Worm (Caenorhabditis elegans) whole organism, L2 larva: ENCODE data around the gene pkc-2.

Source experiments
- C34F6.9 ChIP-seq: fragments of 150-350 bp; optimal IDR thresholded peaks from 2 replicates; lab custom pipeline; 2014; ENCODE audit warnings: missing biosample characterization, missing genetic modification characterization
- F13H6.1 ChIP-seq: sonication (generic microtip); optimal IDR thresholded peaks from 2 replicates; lab custom pipeline; 2016; ENCODE audit warnings: missing genetic modification characterization, missing compliant biosample characterization
- R02D3.7 ChIP-seq: fragments of 150-350 bp; optimal IDR thresholded peaks from 2 replicates; lab custom pipeline; 2014; ENCODE audit warnings: missing biosample characterization, missing genetic modification characterization
- Y55F3AM.14 ChIP-seq: fragments of 200-800 bp; sonication (Bioruptor generic); optimal IDR thresholded peaks from 2 replicates; lab custom pipeline; 2018; ENCODE audit warnings: mild to moderate bottlenecking, missing genetic modification characterization, missing compliant biosample characterization
- ZK546.5 ChIP-seq: sonication (generic microtip); optimal IDR thresholded peaks from 2 replicates; lab custom pipeline; 2017; ENCODE audit warnings: missing biosample characterization, missing genetic modification characterization
- alr-1 ChIP-seq: fragments of 150-350 bp; optimal IDR thresholded peaks from 2 replicates; lab custom pipeline; 2014; ENCODE audit warnings: missing biosample characterization, missing genetic modification characterization
- ama-1 ChIP-seq: fragments of 150-350 bp; optimal IDR thresholded peaks from 2 replicates; lab custom pipeline; 2018; ENCODE audit warnings: inconsistent platforms
- blmp-1 ChIP-seq: sonication (generic microtip); optimal IDR thresholded peaks from 2 replicates; lab custom pipeline; 2017; ENCODE audit warnings: missing genetic modification characterization, mild to moderate bottlenecking, missing compliant biosample characterization, antibody characterized with exemption, moderate library complexity; ENCODE audit not compliant: insufficient read depth
- ceh-82 ChIP-seq: fragments of 150-350 bp; optimal IDR thresholded peaks from 2 replicates; lab custom pipeline; 2014; ENCODE audit warnings: missing biosample characterization, missing genetic modification characterization
- crh-2 ChIP-seq: sonication (generic microtip); optimal IDR thresholded peaks from 2 replicates; lab custom pipeline; 2017; ENCODE audit warnings: missing biosample characterization, missing genetic modification characterization
- dmd-4 ChIP-seq: sonication (generic microtip); optimal IDR thresholded peaks from 2 replicates; lab custom pipeline; 2017; ENCODE audit warnings: missing biosample characterization, missing genetic modification characterization
- egl-27 ChIP-seq: sonication (generic microtip); optimal IDR thresholded peaks from 3 replicates; lab custom pipeline; 2017; ENCODE audit warnings: missing biosample characterization, missing genetic modification reagents, missing genetic modification characterization
- elt-1 ChIP-seq: fragments of 150-350 bp; optimal IDR thresholded peaks from 2 replicates; lab custom pipeline; 2014; ENCODE audit warnings: missing biosample characterization, missing genetic modification characterization
- elt-3 ChIP-seq: sonication (generic microtip); optimal IDR thresholded peaks from 2 replicates; lab custom pipeline; 2017; ENCODE audit warnings: missing biosample characterization, missing genetic modification characterization
- fos-1 ChIP-seq: fragments of 150-350 bp; optimal IDR thresholded peaks from 2 replicates; lab custom pipeline; 2014; ENCODE audit warnings: missing biosample characterization, missing genetic modification characterization
- gmeb-1 ChIP-seq: fragments of 150-350 bp; optimal IDR thresholded peaks from 2 replicates; lab custom pipeline; 2014; ENCODE audit warnings: missing biosample characterization, missing genetic modification characterization
- lin-11 ChIP-seq: fragments of 150-350 bp; sonication (generic microtip); optimal IDR thresholded peaks from 2 replicates; lab custom pipeline; 2014; ENCODE audit warnings: missing biosample characterization, missing genetic modification characterization, inconsistent platforms, mixed read lengths
- lin-13 ChIP-seq: fragments of 150-350 bp; optimal IDR thresholded peaks from 2 replicates; lab custom pipeline; 2014; ENCODE audit warnings: missing biosample characterization, missing genetic modification reagents, missing genetic modification characterization
- lin-39 ChIP-seq: fragments of 150-350 bp; optimal IDR thresholded peaks from 2 replicates; lab custom pipeline; 2014; ENCODE audit warnings: missing biosample characterization, missing genetic modification reagents, missing genetic modification characterization
- mbf-1 ChIP-seq: sonication (generic microtip); optimal IDR thresholded peaks from 2 replicates; lab custom pipeline; 2017; ENCODE audit warnings: missing biosample characterization, missing genetic modification characterization
- mdl-1 ChIP-seq, 2 experiments: fragments of 150-350 bp in 1 of 2; sonication (generic microtip) in 1 of 2; optimal IDR thresholded peaks; 2 replicates each; lab custom pipeline; 2017; ENCODE audit warnings: missing biosample characterization in 2 of 2, missing genetic modification characterization in 2 of 2
- nhr-10 ChIP-seq: sonication (generic microtip); optimal IDR thresholded peaks from 2 replicates; lab custom pipeline; 2017; ENCODE audit warnings: missing biosample characterization, missing genetic modification characterization
- nhr-12 ChIP-seq: fragments of 150-350 bp; optimal IDR thresholded peaks from 2 replicates; lab custom pipeline; 2014; ENCODE audit warnings: missing biosample characterization, missing genetic modification characterization
- nhr-129 ChIP-seq: fragments of 150-350 bp; optimal IDR thresholded peaks from 2 replicates; lab custom pipeline; 2014; ENCODE audit warnings: missing biosample characterization, missing genetic modification characterization
- nhr-21 ChIP-seq: fragments of 150-350 bp; optimal IDR thresholded peaks from 2 replicates; lab custom pipeline; 2014; ENCODE audit warnings: missing biosample characterization, missing genetic modification characterization
- nhr-237 ChIP-seq: fragments of 150-350 bp; optimal IDR thresholded peaks from 2 replicates; lab custom pipeline; 2014; ENCODE audit warnings: missing biosample characterization, missing genetic modification characterization
- nhr-25 ChIP-seq: fragments of 150-350 bp; sonication (generic microtip); optimal IDR thresholded peaks from 3 replicates; lab custom pipeline; 2014; ENCODE audit warnings: missing biosample characterization, missing genetic modification characterization
- nhr-77 ChIP-seq: fragments of 150-350 bp; optimal IDR thresholded peaks from 2 replicates; lab custom pipeline; 2014; ENCODE audit warnings: missing biosample characterization, missing genetic modification characterization
- peb-1 ChIP-seq: fragments of 150-350 bp; optimal IDR thresholded peaks from 2 replicates; lab custom pipeline; 2014; ENCODE audit warnings: missing biosample characterization, missing genetic modification characterization
- sem-4 ChIP-seq: fragments of 150-350 bp; optimal IDR thresholded peaks from 2 replicates; lab custom pipeline; 2014; ENCODE audit warnings: missing biosample characterization, missing genetic modification reagents, missing genetic modification characterization
- skn-1 ChIP-seq: sonication (generic microtip); optimal IDR thresholded peaks from 2 replicates; lab custom pipeline; 2017; ENCODE audit warnings: missing biosample characterization, missing genetic modification characterization
- sma-3 ChIP-seq: sonication (generic microtip); optimal IDR thresholded peaks from 2 replicates; lab custom pipeline; 2016; ENCODE audit warnings: missing genetic modification reagents, missing genetic modification characterization, missing compliant biosample characterization
- snpc-4 ChIP-seq: fragments of 150-350 bp; optimal IDR thresholded peaks from 2 replicates; lab custom pipeline; 2014; ENCODE audit warnings: missing biosample characterization, missing genetic modification characterization
- unc-39 ChIP-seq: fragments of 150-350 bp; optimal IDR thresholded peaks from 2 replicates; lab custom pipeline; 2014; ENCODE audit warnings: missing biosample characterization, missing genetic modification characterization
- unc-55 ChIP-seq: fragments of 150-350 bp; sonication (generic microtip); optimal IDR thresholded peaks from 3 replicates; lab custom pipeline; 2014; ENCODE audit warnings: missing biosample characterization, missing genetic modification reagents, missing genetic modification characterization
- unc-62 ChIP-seq: fragments of 150-350 bp; optimal IDR thresholded peaks from 2 replicates; lab custom pipeline; 2014; ENCODE audit warnings: missing biosample characterization, missing genetic modification reagents, missing genetic modification characterization
- zag-1 ChIP-seq: fragments of 150-350 bp; optimal IDR thresholded peaks from 2 replicates; lab custom pipeline; 2014; ENCODE audit warnings: missing biosample characterization, missing genetic modification characterization
- ztf-1 ChIP-seq: fragments of 200-800 bp; sonication (Bioruptor generic); conservative IDR thresholded peaks from 2 replicates; pipeline ENCODE4 v1.3.6; 2022; ENCODE audit warnings: missing genetic modification characterization, missing compliant biosample characterization
- ztf-4 ChIP-seq: fragments of 150-350 bp; optimal IDR thresholded peaks from 2 replicates; lab custom pipeline; 2014; ENCODE audit warnings: missing biosample characterization, missing genetic modification characterization

pkc-2 gene

ce11 chrX:9387041-9387440 lies 22.4 kb downstream of the pkc-2 start, which contains the start of gene C23F12.4:
Gene C23F12.4 (plus strand): TSS chrX:9387341.
- TF ChIP-seq snpc-4 (no peak), ceh-82 (tag; lab: Kevin White, UChicago) (no peak), mbf-1 (tag; lab: Kevin White, UChicago) (no peak), sem-4 (tag; lab: Kevin White, UChicago) (no peak), nhr-25 (tag; lab: Kevin White, UChicago) (no peak), lin-11 (tag; lab: Kevin White, UChicago) (no peak), lin-39 (tag; lab: Kevin White, UChicago) (no peak), nhr-237 (tag; lab: Kevin White, UChicago) (no peak), unc-39 (no peak), nhr-10 (tag; lab: Kevin White, UChicago) (no peak), nhr-12 (tag; lab: Kevin White, UChicago) (no peak), ztf-1 (GFP tag; lab: Robert Waterston, UW) (no peak), R02D3.7 (tag; lab: Kevin White, UChicago) (no peak), alr-1 (tag; lab: Kevin White, UChicago) (no peak), F13H6.1 (tag; lab: Kevin White, UChicago) (no peak), gmeb-1 (tag; lab: Kevin White, UChicago) (no peak), blmp-1 (tag; lab: Kevin White, UChicago) (no peak), ama-1 (lab: Kevin White, UChicago) (no peak), peb-1 (no peak)

- no peak for TF ChIP-seq ama-1 (lab: Kevin White, UChicago)
- TF ChIP-seq nhr-12 (tag; lab: Kevin White, UChicago), result no peak
- TF ChIP-seq mdl-1 (tag; optimal IDR thresholded peaks at IDR 0.05; lab: Kevin White, UChicago), result no peak
- no peak for TF ChIP-seq sma-3 (GFP tag; lab: Kevin White, UChicago)
- no peak for TF ChIP-seq zag-1 (tag; lab: Kevin White, UChicago)
- TF ChIP-seq dmd-4 (tag; lab: Kevin White, UChicago), result no peak
- no peak for TF ChIP-seq elt-3 (tag; lab: Kevin White, UChicago)
- TF ChIP-seq lin-13, result no peak
- no peak for TF ChIP-seq nhr-77 (tag; lab: Kevin White, UChicago)
- no peak for TF ChIP-seq ceh-82 (tag; lab: Kevin White, UChicago)
Measured at ce11 chrX:9388686-9389085, 24.1 kb downstream of the pkc-2 start.

- no peak for TF ChIP-seq R02D3.7 (tag; lab: Kevin White, UChicago)
- no peak for TF ChIP-seq elt-3 (tag; lab: Kevin White, UChicago)
- no peak for TF ChIP-seq nhr-237 (tag; lab: Kevin White, UChicago)
- no peak for TF ChIP-seq dmd-4 (tag; lab: Kevin White, UChicago)
Measured at ce11 chrX:9391345-9391744, 26.7 kb downstream of the pkc-2 start, which contains the start of gene C23F12.3. Gene C23F12.3 (plus strand): TSS chrX:9391645.

ce11 chrX:9393750-9394149 lies 29.1 kb downstream of the pkc-2 start, which contains the start of gene C23F12.9:
Gene C23F12.9 (plus strand): TSS chrX:9394050.
- TF ChIP-seq snpc-4, result no peak
- TF ChIP-seq, all 48 proteins: peak for 0

- TF ChIP-seq Y55F3AM.14 (GFP tag; lab: Kevin White, UChicago) (no peak), fos-1 (tag; lab: Kevin White, UChicago) (no peak), skn-1 (tag; lab: Kevin White, UChicago) (no peak), egl-27 (tag; lab: Kevin White, UChicago) (no peak), unc-39 (no peak), ama-1 (lab: Kevin White, UChicago) (no peak)
Measured at ce11 chrX:9397401-9397800, 32.8 kb downstream of the pkc-2 start, which contains the start of gene fln-2. Gene fln-2 (plus strand): TSS chrX:9397701.

ce11 chrX:9401963-9402362 lies 37.3 kb downstream of the pkc-2 start:
- TF ChIP-seq elt-1 (tag; lab: Kevin White, UChicago) (no peak), egl-27 (tag; lab: Kevin White, UChicago) (no peak), mdl-1 (tag; optimal IDR thresholded peaks at IDR 0.05; lab: Kevin White, UChicago) (peak in 1 of 2 experiments; percentile 0), nhr-21 (peak; percentile 66), R02D3.7 (tag; lab: Kevin White, UChicago) (no peak), Y55F3AM.14 (GFP tag; lab: Kevin White, UChicago) (no peak), crh-2 (tag; lab: Kevin White, UChicago) (no peak), unc-55 (GFP tag; lab: Kevin White, UChicago) (no peak), dmd-4 (tag; lab: Kevin White, UChicago) (no peak), snpc-4 (no peak), blmp-1 (tag; lab: Kevin White, UChicago) (peak; percentile 38), zag-1 (tag; lab: Kevin White, UChicago) (no peak), ZK546.5 (tag; lab: Kevin White, UChicago) (no peak), C34F6.9 (no peak), ztf-1 (GFP tag; lab: Robert Waterston, UW) (no peak), ama-1 (lab: Kevin White, UChicago) (no peak), unc-62 (GFP tag; lab: Kevin White, UChicago) (no peak), skn-1 (tag; lab: Kevin White, UChicago) (no peak), alr-1 (tag; lab: Kevin White, UChicago) (no peak), nhr-129 (tag; lab: Kevin White, UChicago) (no peak), ztf-4 (tag; lab: Kevin White, UChicago) (no peak), sma-3 (GFP tag; lab: Kevin White, UChicago) (peak; percentile 19), gmeb-1 (tag; lab: Kevin White, UChicago) (no peak), nhr-25 (tag; lab: Kevin White, UChicago) (peak; percentile 38)
